Fruit fly (Drosophila melanogaster) whole organism, embryonic: Measurements from ENCODE around the gene CG34148.

Experiments
- Adf1 ChIP-seq: fragments of 200-800 bp; sonication (Bioruptor generic); IDR thresholded peaks from 2 replicates; pipeline ENCODE4 v1.3.6; 2022; ENCODE audit warnings: missing biosample characterization, missing genetic modification characterization
- Atf3 ChIP-seq: fragments of 200-800 bp; sonication (Bioruptor generic); optimal IDR thresholded peaks from 3 replicates; lab custom pipeline; 2016; ENCODE audit warnings: missing biosample characterization, missing genetic modification characterization
- C15 ChIP-seq: fragments of 200-800 bp; sonication (Bioruptor generic); IDR thresholded peaks from 3 replicates; pipeline ENCODE4 v1.3.6; 2022; ENCODE audit warnings: missing biosample characterization, missing genetic modification characterization
- CG10959 ChIP-seq: fragments of 200-800 bp; sonication (Bioruptor generic); IDR thresholded peaks from 2 replicates; pipeline ENCODE4 v1.3.6; 2022; ENCODE audit warnings: missing biosample characterization, missing genetic modification characterization
- CG12769 ChIP-seq: fragments of 200-800 bp; sonication (Bioruptor generic); optimal IDR thresholded peaks from 2 replicates; lab custom pipeline; 2019; ENCODE audit warnings: missing biosample characterization, mild to moderate bottlenecking, missing genetic modification characterization, moderate library complexity
- CG13123 ChIP-seq: fragments of 200-800 bp; sonication (Bioruptor generic); optimal IDR thresholded peaks from 2 replicates; lab custom pipeline; 2016; ENCODE audit warnings: missing biosample characterization, missing genetic modification characterization
- CG15073 ChIP-seq: fragments of 200-800 bp; sonication (Bioruptor generic); optimal IDR thresholded peaks from 2 replicates; lab custom pipeline; 2016; ENCODE audit warnings: missing biosample characterization, missing genetic modification characterization
- CG16863 ChIP-seq: fragments of 200-800 bp; sonication (Bioruptor generic); optimal IDR thresholded peaks from 3 replicates; lab custom pipeline; 2016; ENCODE audit warnings: missing biosample characterization, missing genetic modification characterization
- CG17385 ChIP-seq: fragments of 200-800 bp; sonication (Bioruptor generic); optimal IDR thresholded peaks from 3 replicates; lab custom pipeline; 2018; ENCODE audit warnings: missing biosample characterization, mild to moderate bottlenecking, missing genetic modification characterization
- CG18262 ChIP-seq: fragments of 200-800 bp; optimal IDR thresholded peaks from 3 replicates; lab custom pipeline; 2019; ENCODE audit warnings: missing biosample characterization, mild to moderate bottlenecking, missing genetic modification characterization, moderate library complexity
- CG2199 ChIP-seq: fragments of 200-800 bp; sonication (Bioruptor generic); IDR thresholded peaks from 3 replicates; pipeline ENCODE4 v1.3.6; 2022; ENCODE audit warnings: missing biosample characterization, missing genetic modification characterization
- CG31365 ChIP-seq: fragments of 200-800 bp; sonication (Bioruptor generic); optimal IDR thresholded peaks from 2 replicates; lab custom pipeline; 2018; ENCODE audit warnings: missing biosample characterization, mild to moderate bottlenecking, missing genetic modification characterization
- CG3407 ChIP-seq: fragments of 200-800 bp; sonication (Bioruptor generic); optimal IDR thresholded peaks from 2 replicates; lab custom pipeline; 2018; ENCODE audit warnings: missing biosample characterization, mild to moderate bottlenecking, missing genetic modification characterization
- CG34422 ChIP-seq: fragments of 200-800 bp; sonication (Bioruptor generic); IDR thresholded peaks from 3 replicates; pipeline ENCODE4 v1.3.6; 2022; ENCODE audit warnings: missing biosample characterization, missing genetic modification characterization
- CG43689 ChIP-seq: fragments of 200-800 bp; sonication (Bioruptor generic); IDR thresholded peaks from 2 replicates; pipeline ENCODE4 v1.3.6; 2022; ENCODE audit warnings: missing biosample characterization, missing genetic modification characterization
- CG5245 ChIP-seq: fragments of 200-800 bp; sonication (Bioruptor generic); optimal IDR thresholded peaks from 3 replicates; lab custom pipeline; 2016; ENCODE audit warnings: missing biosample characterization, missing genetic modification characterization
- CG6654 ChIP-seq: fragments of 200-800 bp; sonication (Bioruptor generic); optimal IDR thresholded peaks from 2 replicates; lab custom pipeline; 2017; ENCODE audit warnings: missing biosample characterization, mild to moderate bottlenecking, missing genetic modification characterization
- CG7372 ChIP-seq: fragments of 200-800 bp; sonication (Bioruptor generic); IDR thresholded peaks from 2 replicates; pipeline ENCODE4 v1.3.6; 2022; ENCODE audit warnings: missing biosample characterization, missing genetic modification characterization
- CG7745 ChIP-seq: fragments of 200-800 bp; sonication (Bioruptor generic); optimal IDR thresholded peaks from 2 replicates; lab custom pipeline; 2018; ENCODE audit warnings: missing biosample characterization, mild to moderate bottlenecking, missing genetic modification characterization, moderate library complexity
- CG7786 ChIP-seq: fragments of 200-800 bp; sonication (Bioruptor generic); optimal IDR thresholded peaks from 2 replicates; lab custom pipeline; 2016; ENCODE audit warnings: missing biosample characterization, missing genetic modification characterization
- CG9609 ChIP-seq: fragments of 200-800 bp; sonication (Bioruptor generic); optimal IDR thresholded peaks from 3 replicates; lab custom pipeline; 2016; ENCODE audit warnings: missing biosample characterization, missing genetic modification characterization
- CG9797 ChIP-seq: fragments of 200-800 bp; sonication (Bioruptor generic); optimal IDR thresholded peaks from 3 replicates; lab custom pipeline; 2018; ENCODE audit warnings: missing biosample characterization, mild to moderate bottlenecking, missing genetic modification characterization
- CTCF ChIP-seq: fragments of 200-800 bp; sonication (Bioruptor generic); optimal IDR thresholded peaks from 2 replicates; lab custom pipeline; 2017; ENCODE audit warnings: missing biosample characterization, mild to moderate bottlenecking, missing genetic modification characterization, moderate library complexity
- CkIIα-i1 ChIP-seq: fragments of 200-800 bp; sonication (Bioruptor generic); IDR thresholded peaks from 2 replicates; pipeline ENCODE4 v1.3.6; 2022; ENCODE audit warnings: missing biosample characterization, missing genetic modification characterization
- D ChIP-seq, 2 experiments: fragments of 200-800 bp in 1 of 2; fragments of >200 bp in 1 of 2; sonication (Bioruptor generic) in 1 of 2; optimal IDR thresholded peaks; 2 replicates in 1 of 2; 3 replicates in 1 of 2; lab custom pipeline; 2017; ENCODE audit warnings: mild to moderate bottlenecking in 1 of 2, missing biosample characterization in 1 of 2, missing genetic modification characterization in 1 of 2, missing genetic modification reagents in 1 of 2
- E2f1 ChIP-seq: fragments of 200-800 bp; sonication (Bioruptor generic); IDR thresholded peaks from 2 replicates; pipeline ENCODE4 v1.3.6; 2022; ENCODE audit warnings: missing biosample characterization, missing genetic modification characterization
- HLH54F ChIP-seq: fragments of 200-800 bp; sonication (Bioruptor generic); optimal IDR thresholded peaks from 3 replicates; lab custom pipeline; 2016; ENCODE audit warnings: missing biosample characterization, missing genetic modification characterization
- Hand ChIP-seq: fragments of 200-800 bp; sonication (Bioruptor generic); optimal IDR thresholded peaks from 2 replicates; lab custom pipeline; 2017; ENCODE audit warnings: mild to moderate bottlenecking, missing biosample characterization, missing genetic modification reagents, missing genetic modification characterization
- Hr51 ChIP-seq, 2 experiments: fragments of 200-800 bp; sonication (Bioruptor generic); optimal IDR thresholded peaks; 2 replicates in 1 of 2; 3 replicates in 1 of 2; lab custom pipeline; 2016 to 2018; ENCODE audit warnings: missing biosample characterization in 2 of 2, missing genetic modification characterization in 2 of 2, mild to moderate bottlenecking in 1 of 2, moderate library complexity in 1 of 2
- Lim3 ChIP-seq: fragments of 200-800 bp; sonication (Bioruptor generic); IDR thresholded peaks from 2 replicates; pipeline ENCODE4 v1.3.6; 2022; ENCODE audit warnings: missing biosample characterization, missing genetic modification characterization
- Mrtf ChIP-seq: fragments of 200-800 bp; sonication (Bioruptor generic); IDR thresholded peaks from 3 replicates; pipeline ENCODE4 v1.3.6; 2022; ENCODE audit warnings: missing biosample characterization, missing genetic modification characterization
- Myb ChIP-seq: fragments of 200-800 bp; sonication (Bioruptor generic); optimal IDR thresholded peaks from 2 replicates; lab custom pipeline; 2016; ENCODE audit warnings: missing biosample characterization, missing genetic modification characterization
- NC2β ChIP-seq: fragments of 200-800 bp; sonication (Bioruptor generic); optimal IDR thresholded peaks from 2 replicates; lab custom pipeline; 2016; ENCODE audit warnings: missing biosample characterization, missing genetic modification characterization
- NFAT ChIP-seq: fragments of 200-800 bp; sonication (Bioruptor generic); IDR thresholded peaks from 2 replicates; pipeline ENCODE4 v1.3.6; 2022; ENCODE audit warnings: missing biosample characterization, missing genetic modification characterization
- Scr ChIP-seq: fragments of 200-800 bp; sonication (Bioruptor generic); IDR thresholded peaks from 2 replicates; pipeline ENCODE4 v1.3.6; 2022; ENCODE audit warnings: missing biosample characterization, missing genetic modification characterization; ENCODE audit not compliant: partially characterized antibody
- Tbp ChIP-seq: fragments of >200 bp; optimal IDR thresholded peaks from 2 replicates; lab custom pipeline; 2018; ENCODE audit warnings: missing biosample characterization, missing genetic modification characterization
- YL-1 ChIP-seq: fragments of 200-800 bp; sonication (Bioruptor generic); optimal IDR thresholded peaks from 3 replicates; lab custom pipeline; 2017; ENCODE audit warnings: missing biosample characterization, mild to moderate bottlenecking, missing genetic modification characterization
- ac ChIP-seq: fragments of 200-800 bp; sonication (Bioruptor generic); optimal IDR thresholded peaks from 3 replicates; lab custom pipeline; 2017; ENCODE audit warnings: missing biosample characterization, mild to moderate bottlenecking, missing genetic modification characterization
- ash1 ChIP-seq: fragments of 200-800 bp; sonication (Bioruptor generic); optimal IDR thresholded peaks from 2 replicates; lab custom pipeline; 2018; ENCODE audit warnings: missing biosample characterization, mild to moderate bottlenecking, missing genetic modification characterization
- chinmo ChIP-seq: fragments of 200-800 bp; sonication (Bioruptor generic); IDR thresholded peaks from 4 replicates; pipeline ENCODE4 v1.3.6; 2022; ENCODE audit warnings: missing biosample characterization, missing genetic modification characterization; ENCODE audit not compliant: partially characterized antibody
- disco-r ChIP-seq: fragments of 200-800 bp; sonication (Bioruptor generic); optimal IDR thresholded peaks from 2 replicates; lab custom pipeline; 2016; ENCODE audit warnings: missing biosample characterization, missing genetic modification characterization
- fru ChIP-seq: fragments of >200 bp; optimal IDR thresholded peaks from 2 replicates; lab custom pipeline; 2017
- gfzf ChIP-seq: fragments of 200-800 bp; sonication (Bioruptor generic); optimal IDR thresholded peaks from 2 replicates; lab custom pipeline; 2016; ENCODE audit warnings: missing biosample characterization, mild to moderate bottlenecking, missing genetic modification characterization, moderate library complexity
- kni ChIP-seq: fragments of 200-800 bp; sonication (Bioruptor generic); optimal IDR thresholded peaks from 3 replicates; lab custom pipeline; 2017; ENCODE audit warnings: mild to moderate bottlenecking, missing biosample characterization, missing genetic modification reagents, missing genetic modification characterization
- mld ChIP-seq: fragments of 200-800 bp; sonication (Bioruptor generic); IDR thresholded peaks from 3 replicates; pipeline ENCODE4 v1.3.6; 2022; ENCODE audit warnings: missing biosample characterization, missing genetic modification characterization; ENCODE audit not compliant: partially characterized antibody
- nerfin-2 ChIP-seq: fragments of 200-800 bp; sonication (Bioruptor generic); IDR thresholded peaks from 2 replicates; pipeline ENCODE4 v1.3.6; 2022; ENCODE audit warnings: missing biosample characterization, missing genetic modification characterization; ENCODE audit not compliant: partially characterized antibody
- p53 ChIP-seq: fragments of 200-800 bp; sonication (Bioruptor generic); optimal IDR thresholded peaks from 2 replicates; lab custom pipeline; 2016; ENCODE audit warnings: missing biosample characterization, missing genetic modification characterization
- pho ChIP-seq: fragments of 200-800 bp; sonication (Bioruptor generic); optimal IDR thresholded peaks from 2 replicates; lab custom pipeline; 2016; ENCODE audit warnings: missing biosample characterization, missing genetic modification characterization
- sim ChIP-seq: fragments of 200-800 bp; sonication (Bioruptor generic); IDR thresholded peaks from 2 replicates; pipeline ENCODE4 v1.3.6; 2022; ENCODE audit warnings: missing biosample characterization, missing genetic modification characterization
- tll ChIP-seq, 2 experiments: fragments of 200-800 bp in 1 of 2; fragments of >200 bp in 1 of 2; sonication (Bioruptor generic) in 1 of 2; optimal IDR thresholded peaks; 2 replicates each; lab custom pipeline; 2017 to 2019; ENCODE audit warnings: missing biosample characterization in 2 of 2, missing genetic modification characterization in 2 of 2, mild to moderate bottlenecking in 1 of 2, moderate library complexity in 1 of 2
- wor ChIP-seq: fragments of 200-800 bp; sonication (Bioruptor generic); IDR thresholded peaks from 2 replicates; pipeline ENCODE4 v1.3.6; 2022; ENCODE audit warnings: missing biosample characterization, missing genetic modification characterization

CG34148 gene

dm6 chr3R:21852579-21853233 lies 25.8 kb downstream of the CG34148 start (continued):
- TF ChIP-seq gfzf (GFP tag; lab: Kevin White, UChicago) (no peak), wor (GFP tag; lab: Robert Waterston, UW) (no peak), mld (GFP tag; lab: Robert Waterston, UW) (no peak), Adf1 (GFP tag; lab: Robert Waterston, UW) (no peak), CkIIα-i1 (GFP tag; lab: Robert Waterston, UW) (no peak), Atf3 (GFP tag; lab: Kevin White, UChicago) (no peak), CG2199 (GFP tag; lab: Robert Waterston, UW) (peak; percentile 68; the same call in 2 of the 3 replicates), CG16863 (GFP tag; lab: Kevin White, UChicago) (no peak), Hand (GFP tag; lab: Kevin White, UChicago) (no peak), disco-r (GFP tag; lab: Kevin White, UChicago) (no peak), Mrtf (no peak), NFAT (GFP tag; lab: Robert Waterston, UW) (no peak), NC2β (GFP tag; lab: Kevin White, UChicago) (no peak), D (optimal IDR thresholded peaks at IDR 0.05; lab: Kevin White, UChicago) (no peak), D (GFP tag; optimal IDR thresholded peaks at IDR 0.05; lab: Kevin White, UChicago) (no peak), kni (GFP tag; lab: Kevin White, UChicago) (peak; percentile 63), CG6654 (GFP tag; lab: Kevin White, UChicago) (no peak), ac (GFP tag; lab: Kevin White, UChicago) (no peak), CTCF (GFP tag; lab: Kevin White, UChicago) (no peak), CG13123 (GFP tag; lab: Kevin White, UChicago) (no peak), CG18262 (tag; lab: Kevin White, UChicago) (no peak), p53 (GFP tag; lab: Kevin White, UChicago) (no peak), fru (lab: Kevin White, UChicago) (no peak), CG12769 (no peak), CG31365 (tag; lab: Kevin White, UChicago) (no peak), CG43689 (GFP tag; lab: Robert Waterston, UW) (no peak), CG7745 (no peak), Scr (no peak), CG10959 (GFP tag; lab: Robert Waterston, UW) (no peak), HLH54F (GFP tag; lab: Kevin White, UChicago) (peak; percentile 3), ash1 (GFP tag; lab: Kevin White, UChicago) (no peak), CG34422 (GFP tag; lab: Robert Waterston, UW) (no peak), CG9797 (GFP tag; lab: Kevin White, UChicago) (no peak), Hr51 (GFP tag; optimal IDR thresholded peaks at IDR 0.05; lab: Kevin White, UChicago) (peak in 1 of 2 experiments; percentile 36), Myb (GFP tag; lab: Kevin White, UChicago) (peak; percentile 9), chinmo (GFP tag; lab: Robert Waterston, UW) (peak; percentile 26; the same call in 1 of the 4 replicates), CG15073 (no peak), CG7372 (GFP tag; lab: Robert Waterston, UW) (no peak), CG7786 (no peak), sim (no peak), CG3407 (GFP tag; lab: Kevin White, UChicago) (no peak), tll (GFP tag; optimal IDR thresholded peaks at IDR 0.05; lab: Kevin White, UChicago) (no peak), CG17385 (GFP tag; lab: Kevin White, UChicago) (peak; percentile 26), Tbp (GFP tag; lab: Kevin White, UChicago) (no peak), E2f1 (no peak), Lim3 (no peak), pho (GFP tag; lab: Kevin White, UChicago) (peak; percentile 23), CG5245 (GFP tag; lab: Kevin White, UChicago) (no peak), C15 (no peak), YL-1 (GFP tag; lab: Kevin White, UChicago) (no peak), CG9609 (no peak), nerfin-2 (GFP tag; lab: Robert Waterston, UW) (no peak)
